Worm (Caenorhabditis elegans): ENCODE results near the gene rpoa-49.

DNA sequence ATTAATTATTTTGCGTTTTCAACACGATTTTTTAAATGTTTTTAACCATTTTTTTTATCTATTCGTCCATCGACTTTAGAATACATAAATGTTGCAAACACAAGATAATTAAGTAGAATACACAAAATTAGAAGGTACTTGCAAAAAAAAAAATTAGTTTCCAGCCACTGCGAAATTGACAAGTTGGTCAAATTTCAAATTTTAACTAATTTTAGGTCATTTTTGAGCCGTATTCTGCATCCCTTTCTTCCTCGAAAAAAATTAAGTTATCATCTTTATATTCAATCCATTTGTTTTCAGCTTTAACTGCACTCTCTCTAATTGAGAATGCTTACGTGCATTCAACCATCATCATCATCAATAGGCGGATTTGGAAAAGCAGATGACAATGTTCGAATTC is 24.5 kb downstream of the rpoa-49 start, which contains the start of gene egl-26:
- TF ChIP-seq lsy-27 (tag; optimal IDR thresholded peaks at IDR 0.05; ENCODE audit: borderline replicate concordance, insufficient read depth), result no peak
- no peak for TF ChIP-seq sptf-2 (GFP tag; optimal IDR thresholded peaks at IDR 0.05)
- TF ChIP-seq hlh-12 (tag; optimal IDR thresholded peaks at IDR 0.05), result no peak
- TF ChIP-seq egl-44 (GFP tag; IDR thresholded peaks at IDR 0.05), result no peak

Measured in whole organism, young adult.